Fruit fly (Drosophila melanogaster) whole organism, embryonic: ENCODE measurements around the gene dome.

ENCODE experiments used
- Antp ChIP-seq: fragments of 200-800 bp; sonication (Bioruptor generic); optimal IDR thresholded peaks from 3 replicates; lab custom pipeline; 2016; ENCODE audit warnings: missing biosample characterization, missing genetic modification characterization
- Atf6 ChIP-seq: fragments of 200-800 bp; sonication (Bioruptor generic); IDR thresholded peaks from 2 replicates; pipeline ENCODE4 v1.3.6; 2022; ENCODE audit warnings: missing biosample characterization, missing genetic modification characterization
- CG10543 ChIP-seq: fragments of 200-800 bp; sonication (Bioruptor generic); optimal IDR thresholded peaks from 3 replicates; lab custom pipeline; 2017; ENCODE audit warnings: missing biosample characterization, mild to moderate bottlenecking, missing genetic modification characterization, moderate library complexity
- CG11398 ChIP-seq: fragments of 200-800 bp; sonication (Bioruptor generic); optimal IDR thresholded peaks from 2 replicates; lab custom pipeline; 2016; ENCODE audit warnings: missing biosample characterization, missing genetic modification characterization
- CG11456 ChIP-seq: fragments of 200-800 bp; sonication (Bioruptor generic); IDR thresholded peaks from 3 replicates; pipeline ENCODE4 v1.3.6; 2022; ENCODE audit warnings: missing biosample characterization, missing genetic modification characterization
- CG12155 ChIP-seq: fragments of 200-800 bp; sonication (Bioruptor generic); optimal IDR thresholded peaks from 3 replicates; lab custom pipeline; 2016; ENCODE audit warnings: missing biosample characterization, missing genetic modification characterization
- CG1233 ChIP-seq: fragments of 200-800 bp; sonication (Bioruptor generic); optimal IDR thresholded peaks from 4 replicates; lab custom pipeline; 2018; ENCODE audit warnings: missing biosample characterization, mild to moderate bottlenecking, missing genetic modification characterization
- CG13894 ChIP-seq: fragments of 200-800 bp; sonication (Bioruptor generic); optimal IDR thresholded peaks from 3 replicates; lab custom pipeline; 2018; ENCODE audit warnings: missing biosample characterization, mild to moderate bottlenecking, missing genetic modification characterization, moderate library complexity
- CG14860 ChIP-seq: fragments of 200-800 bp; sonication (Bioruptor generic); IDR thresholded peaks from 3 replicates; pipeline ENCODE4 v1.3.6; 2022; ENCODE audit warnings: missing biosample characterization, missing genetic modification characterization; ENCODE audit not compliant: partially characterized antibody
- CG15479 ChIP-seq: fragments of 200-800 bp; sonication (Bioruptor generic); optimal IDR thresholded peaks from 3 replicates; lab custom pipeline; 2019; ENCODE audit warnings: missing biosample characterization, mild to moderate bottlenecking, missing genetic modification characterization, moderate library complexity
- CG1602 ChIP-seq: fragments of 200-800 bp; sonication (Bioruptor generic); optimal IDR thresholded peaks from 3 replicates; lab custom pipeline; 2016; ENCODE audit warnings: missing biosample characterization, missing genetic modification characterization
- CG17359 ChIP-seq: fragments of 200-800 bp; sonication (Bioruptor generic); optimal IDR thresholded peaks from 3 replicates; lab custom pipeline; 2018; ENCODE audit warnings: missing biosample characterization, mild to moderate bottlenecking, missing genetic modification characterization, moderate library complexity
- CG3847 ChIP-seq: fragments of 200-800 bp; sonication (Bioruptor generic); IDR thresholded peaks from 2 replicates; pipeline ENCODE4 v1.3.6; 2022; ENCODE audit warnings: missing biosample characterization, missing genetic modification characterization
- CG4328 ChIP-seq: fragments of 200-800 bp; sonication (Bioruptor generic); optimal IDR thresholded peaks from 3 replicates; lab custom pipeline; 2017; ENCODE audit warnings: missing biosample characterization, missing genetic modification reagents, missing genetic modification characterization
- CG4404 ChIP-seq: fragments of 200-800 bp; sonication (Bioruptor generic); IDR thresholded peaks from 2 replicates; pipeline ENCODE4 v1.3.6; 2022; ENCODE audit warnings: missing biosample characterization, missing genetic modification characterization
- CG6813 ChIP-seq: fragments of 200-800 bp; sonication (Bioruptor generic); optimal IDR thresholded peaks from 2 replicates; lab custom pipeline; 2017; ENCODE audit warnings: missing biosample characterization, missing genetic modification characterization, mild to moderate bottlenecking, moderate library complexity, missing genetic modification reagents
- CG7271 ChIP-seq: fragments of 200-800 bp; sonication (Bioruptor generic); optimal IDR thresholded peaks from 2 replicates; lab custom pipeline; 2018; ENCODE audit warnings: missing biosample characterization, mild to moderate bottlenecking, missing genetic modification characterization, moderate library complexity
- CG7786 ChIP-seq: fragments of 200-800 bp; sonication (Bioruptor generic); optimal IDR thresholded peaks from 2 replicates; lab custom pipeline; 2016; ENCODE audit warnings: missing biosample characterization, missing genetic modification characterization
- CTCF ChIP-seq: fragments of 200-800 bp; sonication (Bioruptor generic); optimal IDR thresholded peaks from 2 replicates; lab custom pipeline; 2017; ENCODE audit warnings: missing biosample characterization, mild to moderate bottlenecking, missing genetic modification characterization, moderate library complexity
- CkIIα-i1 ChIP-seq: fragments of 200-800 bp; sonication (Bioruptor generic); IDR thresholded peaks from 2 replicates; pipeline ENCODE4 v1.3.6; 2022; ENCODE audit warnings: missing biosample characterization, missing genetic modification characterization
- Dip2 ChIP-seq: fragments of 200-800 bp; sonication (Bioruptor generic); IDR thresholded peaks from 2 replicates; pipeline ENCODE4 v1.3.6; 2022; ENCODE audit warnings: missing biosample characterization, missing genetic modification characterization
- Elba2 ChIP-seq: fragments of 200-800 bp; sonication (Bioruptor generic); optimal IDR thresholded peaks from 3 replicates; lab custom pipeline; 2016; ENCODE audit warnings: missing biosample characterization, missing genetic modification characterization
- HLHmδ ChIP-seq: fragments of 200-800 bp; sonication (Bioruptor generic); optimal IDR thresholded peaks from 2 replicates; lab custom pipeline; 2018; ENCODE audit warnings: missing biosample characterization, mild to moderate bottlenecking, missing genetic modification characterization, moderate library complexity
- MESR4 ChIP-seq: fragments of 200-800 bp; sonication (Bioruptor generic); optimal IDR thresholded peaks from 2 replicates; lab custom pipeline; 2018; ENCODE audit warnings: missing biosample characterization, mild to moderate bottlenecking, missing genetic modification characterization, moderate library complexity
- Ravus ChIP-seq: fragments of 200-800 bp; sonication (Bioruptor generic); IDR thresholded peaks from 2 replicates; pipeline ENCODE4 v1.3.6; 2022; ENCODE audit warnings: missing biosample characterization, missing genetic modification characterization
- Side ChIP-seq: fragments of 200-800 bp; sonication (Bioruptor generic); optimal IDR thresholded peaks from 2 replicates; lab custom pipeline; 2016; ENCODE audit warnings: missing biosample characterization, missing genetic modification characterization
- Stat92E ChIP-seq, 3 experiments: fragments of >200 bp in 2 of 3; fragments of 200-800 bp in 1 of 3; sonication (Bioruptor generic) in 1 of 3; optimal IDR thresholded peaks; 2 replicates each; lab custom pipeline; 2017 to 2019; ENCODE audit warnings: missing biosample characterization in 3 of 3, missing genetic modification characterization in 3 of 3, mild to moderate bottlenecking in 1 of 3, moderate library complexity in 1 of 3
- Xbp1 ChIP-seq: fragments of 200-800 bp; sonication (Bioruptor generic); optimal IDR thresholded peaks from 3 replicates; lab custom pipeline; 2016; ENCODE audit warnings: missing biosample characterization, mild to moderate bottlenecking, missing genetic modification characterization
- caup ChIP-seq: fragments of 200-800 bp; sonication (Bioruptor generic); optimal IDR thresholded peaks from 3 replicates; lab custom pipeline; 2017; ENCODE audit warnings: missing biosample characterization, mild to moderate bottlenecking, missing genetic modification characterization, moderate library complexity; ENCODE audit not compliant: severe bottlenecking
- crol ChIP-seq: fragments of 200-800 bp; sonication (Bioruptor generic); IDR thresholded peaks from 2 replicates; pipeline ENCODE4 v1.3.6; 2022; ENCODE audit warnings: missing biosample characterization, missing genetic modification characterization
- da ChIP-seq: fragments of 200-800 bp; sonication (Bioruptor generic); optimal IDR thresholded peaks from 2 replicates; lab custom pipeline; 2016; ENCODE audit warnings: missing biosample characterization, missing genetic modification characterization
- dan ChIP-seq: fragments of 200-800 bp; sonication (Bioruptor generic); IDR thresholded peaks from 2 replicates; pipeline ENCODE4 v1.3.6; 2022; ENCODE audit warnings: missing biosample characterization, missing genetic modification characterization
- fd64A ChIP-seq: fragments of 200-800 bp; sonication (Bioruptor generic); optimal IDR thresholded peaks from 3 replicates; lab custom pipeline; 2018; ENCODE audit warnings: missing biosample characterization, mild to moderate bottlenecking, missing genetic modification characterization
- fd96Cb ChIP-seq: fragments of 200-800 bp; sonication (Bioruptor generic); optimal IDR thresholded peaks from 2 replicates; lab custom pipeline; 2018; ENCODE audit warnings: missing biosample characterization, mild to moderate bottlenecking, missing genetic modification characterization, moderate library complexity
- gcm ChIP-seq: fragments of 200-800 bp; sonication (Bioruptor generic); optimal IDR thresholded peaks from 2 replicates; lab custom pipeline; 2019; ENCODE audit warnings: missing biosample characterization, mild to moderate bottlenecking, missing genetic modification characterization, moderate library complexity
- gem ChIP-seq: fragments of 200-800 bp; sonication (Bioruptor generic); optimal IDR thresholded peaks from 2 replicates; lab custom pipeline; 2019; ENCODE audit warnings: missing biosample characterization, mild to moderate bottlenecking, missing genetic modification characterization, moderate library complexity
- ind ChIP-seq: fragments of 200-800 bp; sonication (Bioruptor generic); optimal IDR thresholded peaks from 3 replicates; lab custom pipeline; 2016; ENCODE audit warnings: missing biosample characterization, missing genetic modification characterization
- lmd ChIP-seq: fragments of 200-800 bp; sonication (Bioruptor generic); IDR thresholded peaks from 2 replicates; pipeline ENCODE4 v1.3.6; 2022; ENCODE audit warnings: missing biosample characterization, missing genetic modification characterization
- nerfin-1 ChIP-seq: fragments of 200-800 bp; sonication (Bioruptor generic); optimal IDR thresholded peaks from 3 replicates; lab custom pipeline; 2019; ENCODE audit warnings: missing biosample characterization, mild to moderate bottlenecking, missing genetic modification characterization, moderate library complexity
- odd ChIP-seq: fragments of 200-800 bp; sonication (Bioruptor generic); optimal IDR thresholded peaks from 2 replicates; lab custom pipeline; 2017; ENCODE audit warnings: missing biosample characterization, mild to moderate bottlenecking, missing genetic modification characterization
- phol ChIP-seq: fragments of 200-800 bp; sonication (Bioruptor generic); optimal IDR thresholded peaks from 3 replicates; lab custom pipeline; 2018; ENCODE audit warnings: missing biosample characterization, mild to moderate bottlenecking, missing genetic modification characterization, moderate library complexity
- rib ChIP-seq: fragments of 200-800 bp; sonication (Bioruptor generic); IDR thresholded peaks from 2 replicates; pipeline ENCODE4 v1.3.6; 2022; ENCODE audit warnings: missing biosample characterization, missing genetic modification characterization
- row ChIP-seq: fragments of 200-800 bp; sonication (Bioruptor generic); IDR thresholded peaks from 3 replicates; pipeline ENCODE4 v1.3.6; 2022; ENCODE audit warnings: missing biosample characterization, missing genetic modification characterization
- salm ChIP-seq: fragments of 200-800 bp; sonication (Bioruptor generic); optimal IDR thresholded peaks from 2 replicates; lab custom pipeline; 2018; ENCODE audit warnings: missing biosample characterization, mild to moderate bottlenecking, missing genetic modification characterization
- scrt ChIP-seq: fragments of 200-800 bp; sonication (Bioruptor generic); optimal IDR thresholded peaks from 2 replicates; lab custom pipeline; 2018; ENCODE audit warnings: missing biosample characterization, mild to moderate bottlenecking, missing genetic modification characterization, moderate library complexity
- sr ChIP-seq: fragments of 200-800 bp; sonication (Bioruptor generic); IDR thresholded peaks from 3 replicates; pipeline ENCODE4 v1.3.6; 2022; ENCODE audit warnings: missing biosample characterization, missing genetic modification characterization
- trh ChIP-seq: fragments of 200-800 bp; sonication (Bioruptor generic); optimal IDR thresholded peaks from 2 replicates; lab custom pipeline; 2016; ENCODE audit warnings: missing biosample characterization, missing genetic modification characterization
- wek ChIP-seq: fragments of 200-800 bp; sonication (Bioruptor generic); optimal IDR thresholded peaks from 3 replicates; lab custom pipeline; 2018; ENCODE audit warnings: missing biosample characterization, mild to moderate bottlenecking, missing genetic modification characterization, moderate library complexity
- yki ChIP-seq: fragments of >200 bp; optimal IDR thresholded peaks from 3 replicates; lab custom pipeline; 2018

The dome gene

dm6 chrX:19692951-19693698, 9.8 kb upstream of the dome start, which contains the start of gene Mer (continued):
- peak; percentile 92 for TF ChIP-seq Antp
- TF ChIP-seq phol (tag; lab: Kevin White, UChicago): peak; percentile 81
- TF ChIP-seq CG12155 (GFP tag; lab: Kevin White, UChicago): peak; percentile 73
- TF ChIP-seq caup (GFP tag; lab: Kevin White, UChicago): peak; percentile 89
- TF ChIP-seq Xbp1 (GFP tag; lab: Kevin White, UChicago): peak; percentile 87
- TF ChIP-seq dan: no peak
- TF ChIP-seq da: peak; percentile 52
- TF ChIP-seq CG13894 (tag; lab: Kevin White, UChicago): peak; percentile 84
- peak; percentile 44 for TF ChIP-seq Elba2
- TF ChIP-seq ind (GFP tag; lab: Kevin White, UChicago): peak; percentile 84
- TF ChIP-seq lmd (GFP tag; lab: Robert Waterston, UW): peak; percentile 85
- TF ChIP-seq MESR4: peak; percentile 86
- peak; percentile 66 for TF ChIP-seq salm (tag; lab: Kevin White, UChicago)
- peak; percentile 37 for TF ChIP-seq trh (GFP tag; lab: Kevin White, UChicago)
- peak; percentile 90 for TF ChIP-seq Side (GFP tag; lab: Kevin White, UChicago)
- TF ChIP-seq scrt (GFP tag; lab: Kevin White, UChicago): peak; percentile 91
- TF ChIP-seq CG15479: peak; percentile 27
- peak; percentile 62 for TF ChIP-seq fd64A
- no peak for TF ChIP-seq HLHmδ (GFP tag; lab: Kevin White, UChicago)
- TF ChIP-seq rib: peak; percentile 62; the same call in 1 of the 2 replicates
- peak in 1 of 3 experiments; percentile 42 for TF ChIP-seq Stat92E (GFP tag; optimal IDR thresholded peaks at IDR 0.05; lab: Kevin White, UChicago)
- peak; percentile 73 for TF ChIP-seq nerfin-1 (tag; lab: Kevin White, UChicago)
- peak; percentile 74 for TF ChIP-seq CG4328 (GFP tag; lab: Kevin White, UChicago)
- peak; percentile 34; the same call in 1 of the 2 replicates for TF ChIP-seq Ravus (GFP tag; lab: Robert Waterston, UW)
- TF ChIP-seq odd (GFP tag; lab: Kevin White, UChicago): peak; percentile 71
- peak; percentile 96 for TF ChIP-seq row (GFP tag; lab: Robert Waterston, UW)
- TF ChIP-seq sr (GFP tag; lab: Robert Waterston, UW): peak; percentile 31; the same call in 1 of the 3 replicates
- TF ChIP-seq gcm (GFP tag; lab: Kevin White, UChicago): peak; percentile 83
- TF ChIP-seq CG14860 (GFP tag; lab: Robert Waterston, UW): no peak
- peak; percentile 86 for TF ChIP-seq Atf6
- TF ChIP-seq yki (lab: Kevin White, UChicago): peak; percentile 41
- TF ChIP-seq CG11456 (GFP tag; lab: Robert Waterston, UW): peak; percentile 73; the same call in 1 of the 3 replicates
- peak; percentile 24; the same call in 1 of the 2 replicates for TF ChIP-seq crol (GFP tag; lab: Robert Waterston, UW)
- TF ChIP-seq CTCF (GFP tag; lab: Kevin White, UChicago): peak; percentile 12
- TF ChIP-seq CG1233 (GFP tag; lab: Kevin White, UChicago): peak; percentile 75
- peak; percentile 67 for TF ChIP-seq CG10543 (GFP tag; lab: Kevin White, UChicago)
- TF ChIP-seq wek (GFP tag; lab: Kevin White, UChicago): peak; percentile 95
- TF ChIP-seq CG1602 (GFP tag; lab: Kevin White, UChicago): peak; percentile 64
- TF ChIP-seq CG3847 (GFP tag; lab: Robert Waterston, UW): peak; percentile 75
- no peak; the same call in 1 of the 2 replicates for TF ChIP-seq Dip2 (GFP tag; lab: Robert Waterston, UW)
- no peak for TF ChIP-seq CG7271 (tag; lab: Kevin White, UChicago)
- TF ChIP-seq gem (tag; lab: Kevin White, UChicago): peak; percentile 88
- TF ChIP-seq CkIIα-i1: no peak
- peak; percentile 73 for TF ChIP-seq CG11398 (GFP tag; lab: Kevin White, UChicago)
- peak; percentile 71 for TF ChIP-seq CG6813 (GFP tag; lab: Kevin White, UChicago)
- peak; percentile 80 for TF ChIP-seq CG17359
- TF ChIP-seq CG7786 (GFP tag; lab: Kevin White, UChicago): peak; percentile 81
- peak; percentile 73 for TF ChIP-seq fd96Cb
- peak; percentile 60 for TF ChIP-seq CG4404
